Fruit fly (Drosophila melanogaster) whole organism, pupa: ENCODE measurements around the gene CG3764.
A peak's percentile ranks its signal among the peaks of the same experiment; 100 is the strongest.

Experiments
- CG10348 ChIP-seq: fragments of 200-800 bp; sonication (Bioruptor generic); IDR thresholded peaks from 2 replicates; pipeline ENCODE4 v1.3.6; 2022; ENCODE audit warnings: missing biosample characterization, missing genetic modification characterization
- CG12605 ChIP-seq: fragments of 200-800 bp; sonication (Bioruptor generic); IDR thresholded peaks from 2 replicates; pipeline ENCODE4 v1.3.6; 2022; ENCODE audit warnings: missing biosample characterization, missing genetic modification characterization
- CG13204 ChIP-seq: fragments of 200-800 bp; sonication (Bioruptor generic); optimal IDR thresholded peaks from 2 replicates; lab custom pipeline; 2018; ENCODE audit warnings: missing biosample characterization, mild to moderate bottlenecking, missing genetic modification characterization, moderate library complexity
- CG14655 ChIP-seq: fragments of 200-800 bp; sonication (Bioruptor generic); optimal IDR thresholded peaks from 3 replicates; lab custom pipeline; 2017; ENCODE audit warnings: mild to moderate bottlenecking, missing biosample characterization, missing genetic modification reagents, missing genetic modification characterization
- CG15710 ChIP-seq: fragments of 200-800 bp; sonication (Bioruptor generic); optimal IDR thresholded peaks from 2 replicates; lab custom pipeline; 2018; ENCODE audit warnings: missing biosample characterization, mild to moderate bottlenecking, missing genetic modification characterization, moderate library complexity
- CG17806 ChIP-seq: fragments of 200-800 bp; sonication (Bioruptor generic); optimal IDR thresholded peaks from 2 replicates; lab custom pipeline; 2018; ENCODE audit warnings: missing biosample characterization, mild to moderate bottlenecking, missing genetic modification characterization, moderate library complexity
- CG32121 ChIP-seq: fragments of 200-800 bp; sonication (Bioruptor generic); IDR thresholded peaks from 2 replicates; pipeline ENCODE4 v1.3.6; 2022; ENCODE audit warnings: missing biosample characterization, missing genetic modification characterization
- CG34367 ChIP-seq: fragments of 200-800 bp; sonication (Bioruptor generic); optimal IDR thresholded peaks from 2 replicates; lab custom pipeline; 2018; ENCODE audit warnings: missing biosample characterization, mild to moderate bottlenecking, missing genetic modification characterization
- CG4496 ChIP-seq: fragments of 200-800 bp; sonication (Bioruptor generic); IDR thresholded peaks from 3 replicates; pipeline ENCODE4 v1.3.6; 2022; ENCODE audit warnings: missing biosample characterization, missing genetic modification characterization
- CG8159 ChIP-seq: fragments of 200-800 bp; sonication (Bioruptor generic); optimal IDR thresholded peaks from 3 replicates; lab custom pipeline; 2018; ENCODE audit warnings: missing biosample characterization, mild to moderate bottlenecking, missing genetic modification characterization, moderate library complexity
- CG8301 ChIP-seq: fragments of 200-800 bp; sonication (Bioruptor generic); optimal IDR thresholded peaks from 2 replicates; lab custom pipeline; 2018; ENCODE audit warnings: missing biosample characterization, mild to moderate bottlenecking, missing genetic modification characterization
- CG9948 ChIP-seq: fragments of 200-800 bp; sonication (Bioruptor generic); optimal IDR thresholded peaks from 2 replicates; lab custom pipeline; 2018; ENCODE audit warnings: missing biosample characterization, mild to moderate bottlenecking, missing genetic modification characterization, moderate library complexity
- D1 ChIP-seq: fragments of 200-800 bp; sonication (Bioruptor generic); optimal IDR thresholded peaks from 2 replicates; lab custom pipeline; 2018; ENCODE audit warnings: missing biosample characterization, mild to moderate bottlenecking, missing genetic modification characterization, moderate library complexity
- EcR ChIP-seq: fragments of 200-800 bp; sonication (Bioruptor generic); optimal IDR thresholded peaks from 3 replicates; lab custom pipeline; 2019; ENCODE audit warnings: missing biosample characterization, missing genetic modification characterization, mild to moderate bottlenecking, moderate library complexity, missing genetic modification reagents
- Ets98B ChIP-seq: fragments of 200-800 bp; sonication (Bioruptor generic); IDR thresholded peaks from 2 replicates; pipeline ENCODE4 v1.3.6; 2022; ENCODE audit warnings: missing biosample characterization, missing genetic modification characterization
- Pif1A ChIP-seq: fragments of 200-800 bp; sonication (Bioruptor generic); optimal IDR thresholded peaks from 3 replicates; lab custom pipeline; 2016; ENCODE audit warnings: missing biosample characterization, missing genetic modification characterization
- Pif1B ChIP-seq: fragments of 200-800 bp; sonication (Bioruptor generic); optimal IDR thresholded peaks from 3 replicates; lab custom pipeline; 2016; ENCODE audit warnings: missing biosample characterization, missing genetic modification characterization
- Snoo ChIP-seq: fragments of 200-800 bp; sonication (Bioruptor generic); optimal IDR thresholded peaks from 3 replicates; lab custom pipeline; 2017; ENCODE audit warnings: missing biosample characterization, mild to moderate bottlenecking, missing genetic modification characterization, inconsistent platforms
- fd96Ca ChIP-seq: fragments of 200-800 bp; sonication (Bioruptor generic); IDR thresholded peaks from 3 replicates; pipeline ENCODE4 v1.3.6; 2022; ENCODE audit warnings: missing biosample characterization, missing genetic modification characterization
- gl ChIP-seq: fragments of 200-800 bp; sonication (Bioruptor generic); optimal IDR thresholded peaks from 2 replicates; lab custom pipeline; 2018; ENCODE audit warnings: missing biosample characterization, mild to moderate bottlenecking, missing genetic modification characterization
- rn ChIP-seq: fragments of 200-800 bp; sonication (Bioruptor generic); IDR thresholded peaks from 2 replicates; pipeline ENCODE4 v1.3.6; 2022; ENCODE audit warnings: missing biosample characterization, missing genetic modification characterization

Gene CG3764

DNA sequence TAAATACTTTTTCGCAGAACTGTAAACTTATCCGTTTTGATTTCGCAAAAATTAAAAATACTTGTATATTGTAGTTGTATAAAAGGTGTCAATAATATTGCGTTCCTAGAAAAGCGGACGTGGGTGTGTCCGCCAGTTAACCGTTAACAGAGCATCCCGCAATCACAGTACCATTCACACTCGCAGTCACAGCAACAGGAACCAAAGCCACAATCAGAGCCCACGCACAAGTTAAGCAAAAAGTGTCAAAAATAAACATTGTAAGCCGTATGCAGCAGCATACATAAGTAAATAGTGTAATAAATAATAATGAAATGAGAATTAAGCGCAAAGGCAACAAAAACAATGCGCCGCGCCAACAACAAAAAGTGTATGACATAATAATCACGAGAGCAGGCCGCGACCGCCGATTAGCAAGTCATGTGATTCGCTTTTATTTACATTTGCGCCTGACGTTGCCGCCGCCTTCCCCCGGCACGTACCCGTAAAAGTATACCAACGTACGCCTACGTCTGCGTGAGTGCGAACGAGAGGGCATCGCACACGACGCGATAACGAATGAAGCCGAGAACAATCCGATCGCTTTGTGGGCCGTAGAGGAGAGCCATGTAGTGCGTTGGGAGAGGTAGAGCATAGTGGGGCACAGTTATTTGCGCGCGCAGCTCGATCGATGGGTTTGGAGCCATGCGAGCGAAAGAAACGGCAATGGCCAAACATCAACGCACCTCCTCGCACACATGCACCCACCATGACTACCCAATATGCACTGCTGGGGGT, 2.5 kb downstream of the CG3764 start:
- TF ChIP-seq CG4496 (peak; percentile 45; the same call in 1 of the 3 replicates), fd96Ca (GFP tag; lab: Robert Waterston, UW) (peak; percentile 72; the same call in 2 of the 3 replicates), CG14655 (GFP tag; lab: Kevin White, UChicago) (peak; percentile 27), Snoo (tag; lab: Kevin White, UChicago) (no peak), Ets98B (GFP tag; lab: Robert Waterston, UW) (peak; percentile 67), Pif1B (peak; percentile 23), CG9948 (tag; lab: Kevin White, UChicago) (no peak), D1 (tag; lab: Kevin White, UChicago) (no peak), CG8301 (no peak), CG12605 (GFP tag; lab: Robert Waterston, UW) (no peak), CG8159 (tag; lab: Kevin White, UChicago) (peak; percentile 12), CG10348 (GFP tag; lab: Robert Waterston, UW) (no peak), rn (GFP tag; lab: Robert Waterston, UW) (no peak), CG15710 (tag; lab: Kevin White, UChicago) (no peak), CG13204 (GFP tag; lab: Kevin White, UChicago) (peak; percentile 98), Pif1A (GFP tag; lab: Kevin White, UChicago) (peak; percentile 21), EcR (GFP tag; lab: Kevin White, UChicago) (peak; percentile 96), CG34367 (no peak), gl (peak; percentile 44), CG32121 (GFP tag; lab: Robert Waterston, UW) (peak; percentile 79), CG17806 (tag; lab: Kevin White, UChicago) (no peak)
- TF ChIP-seq, all 21 proteins: peak for 11

DNA sequence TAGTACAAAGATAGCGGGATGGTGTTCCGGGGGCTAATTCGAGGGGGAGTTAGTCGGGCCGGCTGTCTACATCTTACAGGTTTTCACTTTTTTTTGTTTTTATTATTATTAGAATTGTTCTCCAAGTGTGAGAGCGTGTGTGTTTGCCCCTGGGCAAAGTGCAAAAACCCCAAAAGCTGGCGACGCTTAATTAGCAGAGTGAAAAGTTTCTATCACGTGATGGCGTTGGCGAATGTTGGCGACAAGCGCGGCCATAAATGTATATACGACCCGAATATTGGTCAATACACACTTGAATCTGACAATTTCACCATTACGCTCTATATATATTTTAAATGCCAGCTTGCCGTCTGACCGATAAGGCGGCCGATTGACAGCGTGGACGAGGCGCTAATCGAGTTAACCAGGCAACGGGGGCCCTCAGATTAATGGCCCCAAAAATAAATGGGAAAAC, 3.4 kb downstream of the CG3764 start:
- no peak for TF ChIP-seq CG14655 (GFP tag; lab: Kevin White, UChicago)
- TF ChIP-seq CG32121 (GFP tag; lab: Robert Waterston, UW) = no peak
- no peak for TF ChIP-seq CG10348 (GFP tag; lab: Robert Waterston, UW)
- TF ChIP-seq CG13204 (GFP tag; lab: Kevin White, UChicago) = no peak
- no peak for TF ChIP-seq CG15710 (tag; lab: Kevin White, UChicago)
- TF ChIP-seq Pif1B = no peak
- TF ChIP-seq Pif1A (GFP tag; lab: Kevin White, UChicago) = no peak
- no peak for TF ChIP-seq CG12605 (GFP tag; lab: Robert Waterston, UW)
- TF ChIP-seq fd96Ca (GFP tag; lab: Robert Waterston, UW) = no peak
- no peak for TF ChIP-seq CG34367
- TF ChIP-seq CG4496 = no peak

DNA sequence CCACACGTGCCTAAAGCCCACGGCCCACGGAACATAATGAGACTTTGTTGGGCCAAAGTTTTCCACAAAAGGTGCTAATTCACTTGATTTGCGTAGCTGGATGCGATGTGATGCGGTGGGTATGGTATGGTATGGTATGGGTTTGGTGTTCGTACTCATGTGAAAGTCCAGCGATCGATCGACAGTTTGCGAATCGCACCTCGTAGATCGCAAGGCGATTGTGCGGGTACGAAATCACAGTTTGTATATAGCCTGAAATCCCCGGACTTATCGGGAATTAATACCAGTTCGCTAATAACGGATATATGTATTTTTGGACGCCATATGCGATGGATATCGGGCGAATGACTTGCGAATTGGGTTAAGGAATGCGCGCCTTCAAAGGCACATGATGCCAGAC, 4.4 kb downstream of the CG3764 start:
- TF ChIP-seq CG17806 (tag; lab: Kevin White, UChicago) (no peak), gl (no peak), CG8301 (no peak), CG9948 (tag; lab: Kevin White, UChicago) (no peak), EcR (GFP tag; lab: Kevin White, UChicago) (no peak), Ets98B (GFP tag; lab: Robert Waterston, UW) (no peak), CG4496 (no peak), rn (GFP tag; lab: Robert Waterston, UW) (no peak), Snoo (tag; lab: Kevin White, UChicago) (no peak), CG32121 (GFP tag; lab: Robert Waterston, UW) (no peak), CG10348 (GFP tag; lab: Robert Waterston, UW) (no peak), D1 (tag; lab: Kevin White, UChicago) (no peak), Pif1B (no peak)

DNA sequence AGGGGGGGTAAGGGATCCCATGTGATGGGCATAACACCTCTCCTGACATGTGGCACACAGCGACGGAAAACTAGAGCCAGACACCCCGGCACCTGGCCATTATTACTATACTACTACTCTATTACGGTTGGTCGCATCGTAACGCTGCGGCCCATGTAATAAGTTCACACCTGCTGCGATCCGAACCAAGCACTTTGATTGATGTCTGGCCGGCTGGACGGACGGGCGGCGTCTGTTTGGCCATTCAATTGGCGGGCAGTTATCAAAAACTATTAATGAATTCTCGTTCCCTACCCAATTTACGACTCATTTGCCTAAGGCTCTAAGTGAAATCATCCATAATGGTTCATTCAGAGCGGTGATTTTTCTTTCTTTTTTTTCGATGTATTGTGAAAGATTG, 4.9 kb downstream of the CG3764 start:
- no peak for TF ChIP-seq CG12605 (GFP tag; lab: Robert Waterston, UW)
- no peak for TF ChIP-seq CG14655 (GFP tag; lab: Kevin White, UChicago)
- no peak for TF ChIP-seq CG17806 (tag; lab: Kevin White, UChicago)
- TF ChIP-seq CG8159 (tag; lab: Kevin White, UChicago) = no peak
- no peak for TF ChIP-seq CG8301
- TF ChIP-seq CG32121 (GFP tag; lab: Robert Waterston, UW) = no peak
- no peak for TF ChIP-seq D1 (tag; lab: Kevin White, UChicago)
- no peak for TF ChIP-seq Ets98B (GFP tag; lab: Robert Waterston, UW)
- TF ChIP-seq gl = no peak
- no peak for TF ChIP-seq CG15710 (tag; lab: Kevin White, UChicago)
- no peak for TF ChIP-seq fd96Ca (GFP tag; lab: Robert Waterston, UW)
- no peak for TF ChIP-seq Snoo (tag; lab: Kevin White, UChicago)
- TF ChIP-seq Pif1A (GFP tag; lab: Kevin White, UChicago) = no peak
- TF ChIP-seq Pif1B = no peak
- TF ChIP-seq CG10348 (GFP tag; lab: Robert Waterston, UW) = no peak
- no peak for TF ChIP-seq rn (GFP tag; lab: Robert Waterston, UW)
- TF ChIP-seq EcR (GFP tag; lab: Kevin White, UChicago) = no peak
- no peak for TF ChIP-seq CG9948 (tag; lab: Kevin White, UChicago)
- no peak for TF ChIP-seq CG34367
- no peak for TF ChIP-seq CG13204 (GFP tag; lab: Kevin White, UChicago)

DNA sequence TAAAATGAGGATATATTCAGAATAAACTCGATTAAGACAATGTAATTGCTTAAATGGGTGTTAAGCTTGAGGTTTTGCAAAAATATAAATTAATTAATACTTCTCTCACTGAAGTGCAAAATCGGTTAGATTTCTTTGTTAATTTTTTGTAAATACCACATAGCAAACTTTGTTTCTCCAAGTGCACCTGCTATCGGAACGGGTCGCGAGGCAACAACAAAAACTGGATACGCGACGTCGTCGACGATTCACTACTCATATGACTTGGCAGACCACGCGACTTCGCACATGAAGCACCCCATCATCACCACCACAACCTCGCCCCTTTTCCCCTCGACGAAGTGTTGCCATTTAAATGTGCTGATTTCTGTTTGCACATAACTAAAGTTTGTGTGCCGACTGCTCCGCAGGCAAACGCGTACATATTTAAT, 5.3 kb downstream of the CG3764 start:
- TF ChIP-seq CG13204 (GFP tag; lab: Kevin White, UChicago) (peak; percentile 56), CG34367 (peak; percentile 40), CG14655 (GFP tag; lab: Kevin White, UChicago) (peak; percentile 50), CG32121 (GFP tag; lab: Robert Waterston, UW) (no peak), D1 (tag; lab: Kevin White, UChicago) (no peak), Ets98B (GFP tag; lab: Robert Waterston, UW) (peak; percentile 72), fd96Ca (GFP tag; lab: Robert Waterston, UW) (peak; percentile 65), EcR (GFP tag; lab: Kevin White, UChicago) (peak; percentile 60), Pif1B (peak; percentile 55), Pif1A (GFP tag; lab: Kevin White, UChicago) (peak; percentile 24), CG15710 (tag; lab: Kevin White, UChicago) (peak; percentile 60), CG8159 (tag; lab: Kevin White, UChicago) (peak; percentile 56), rn (GFP tag; lab: Robert Waterston, UW) (no peak), Snoo (tag; lab: Kevin White, UChicago) (peak; percentile 49), gl (no peak), CG9948 (tag; lab: Kevin White, UChicago) (peak; percentile 52), CG12605 (GFP tag; lab: Robert Waterston, UW) (peak; percentile 17; the same call in 1 of the 2 replicates), CG4496 (peak; percentile 64), CG10348 (GFP tag; lab: Robert Waterston, UW) (0 out of 2 replicates have a peak, but pooled peaks have one; percentile 28), CG8301 (peak; percentile 44), CG17806 (tag; lab: Kevin White, UChicago) (peak; percentile 57)
- TF ChIP-seq, all 21 proteins: peak for 17
